Worm (Caenorhabditis elegans) whole organism, L1 larva: ENCODE data around the gene nep-8.
"Not testable (repeated sequence)": the region's sequence is repeated elsewhere in the genome, so short reads cannot be mapped to it uniquely, and the experiment has no call there.

Source experiments
- C34B4.2 ChIP-seq: sonication (generic microtip); optimal IDR thresholded peaks from 2 replicates; lab custom pipeline; 2017; ENCODE audit warnings: mild to moderate bottlenecking, missing genetic modification characterization, missing compliant biosample characterization
- Y116A8C.19 ChIP-seq: sonication (generic microtip); optimal IDR thresholded peaks from 2 replicates; lab custom pipeline; 2016; ENCODE audit warnings: missing compliant biosample characterization, missing genetic modification characterization, borderline replicate concordance
- aha-1 ChIP-seq: fragments of 150-350 bp; optimal IDR thresholded peaks from 2 replicates; lab custom pipeline; 2014; ENCODE audit warnings: missing biosample characterization, missing genetic modification characterization
- alr-1 ChIP-seq: fragments of 200-800 bp; sonication (Bioruptor generic); optimal IDR thresholded peaks from 2 replicates; lab custom pipeline; 2018; ENCODE audit warnings: borderline replicate concordance, mild to moderate bottlenecking, missing genetic modification characterization, missing compliant biosample characterization
- blmp-1 ChIP-seq: fragments of 150-350 bp; optimal IDR thresholded peaks from 2 replicates; lab custom pipeline; 2014; ENCODE audit warnings: missing biosample characterization, missing genetic modification characterization
- ceh-63 ChIP-seq: fragments of 200-800 bp; sonication (Bioruptor generic); optimal IDR thresholded peaks from 2 replicates; lab custom pipeline; 2018; ENCODE audit warnings: mild to moderate bottlenecking, missing genetic modification characterization, missing compliant biosample characterization
- ceh-88 ChIP-seq: fragments of 200-800 bp; sonication (Bioruptor generic); IDR thresholded peaks from 2 replicates; pipeline ENCODE4 v1.3.6; 2022; ENCODE audit warnings: missing genetic modification characterization, missing compliant biosample characterization
- ceh-90 ChIP-seq: sonication (generic microtip); optimal IDR thresholded peaks from 2 replicates; lab custom pipeline; 2016; ENCODE audit warnings: missing genetic modification characterization, missing compliant biosample characterization
- efl-1 ChIP-seq, 4 experiments: fragments of 150-350 bp; optimal IDR thresholded peaks in 3 of 4; peaks in 1 of 4; 1 replicate in 1 of 4; 2 replicates in 3 of 4; lab custom pipeline; 2014; ENCODE audit warnings: missing biosample characterization in 2 of 4, missing genetic modification characterization in 2 of 4, missing genetic modification reagents in 2 of 4
- egl-27 ChIP-seq, 2 experiments: fragments of 150-350 bp in 1 of 2; sonication (generic microtip); optimal IDR thresholded peaks; 3 replicates each; lab custom pipeline; 2017 to 2018; ENCODE audit warnings: missing biosample characterization in 2 of 2, missing genetic modification characterization in 2 of 2, missing genetic modification reagents in 2 of 2
- elt-2 ChIP-seq: sonication (generic microtip); optimal IDR thresholded peaks from 2 replicates; lab custom pipeline; 2016; ENCODE audit warnings: missing genetic modification characterization, mild to moderate bottlenecking, inconsistent platforms, missing compliant biosample characterization, missing genetic modification reagents
- elt-3 ChIP-seq, 6 experiments: fragments of 150-350 bp in 1 of 6; sonication (generic microtip); optimal IDR thresholded peaks; 2 replicates each; lab custom pipeline; 2017 to 2018; ENCODE audit warnings: missing biosample characterization in 6 of 6, missing genetic modification characterization in 6 of 6, inconsistent platforms in 1 of 6
- fkh-10 ChIP-seq: sonication (generic microtip); optimal IDR thresholded peaks from 2 replicates; lab custom pipeline; 2017; ENCODE audit warnings: missing biosample characterization, missing genetic modification reagents, missing genetic modification characterization
- fkh-8 ChIP-seq: sonication (generic microtip); optimal IDR thresholded peaks from 2 replicates; lab custom pipeline; 2016; ENCODE audit warnings: mild to moderate bottlenecking, missing genetic modification characterization, missing compliant biosample characterization
- irx-1 ChIP-seq: sonication (generic microtip); optimal IDR thresholded peaks from 2 replicates; lab custom pipeline; 2016; ENCODE audit warnings: missing genetic modification characterization, missing compliant biosample characterization
- lin-14 ChIP-seq: fragments of 200-800 bp; sonication (Bioruptor generic); optimal IDR thresholded peaks from 2 replicates; lab custom pipeline; 2018; ENCODE audit warnings: mild to moderate bottlenecking, missing genetic modification characterization, moderate library complexity, missing compliant biosample characterization
- lin-39 ChIP-seq: fragments of 150-350 bp; optimal IDR thresholded peaks from 2 replicates; lab custom pipeline; 2014; ENCODE audit warnings: missing biosample characterization, missing genetic modification reagents, missing genetic modification characterization
- mab-9 ChIP-seq: fragments of 200-800 bp; sonication (Bioruptor generic); IDR thresholded peaks from 2 replicates; pipeline ENCODE4 v1.3.6; 2022; ENCODE audit warnings: missing genetic modification reagents, missing genetic modification characterization, missing compliant biosample characterization
- mep-1 ChIP-seq: fragments of 150-350 bp; optimal IDR thresholded peaks from 2 replicates; lab custom pipeline; 2014; ENCODE audit warnings: missing biosample characterization, missing genetic modification characterization
- nhr-11 ChIP-seq: fragments of 150-350 bp; optimal IDR thresholded peaks from 2 replicates; lab custom pipeline; 2014; ENCODE audit warnings: missing biosample characterization, missing genetic modification characterization
- nhr-12 ChIP-seq: sonication (generic microtip); optimal IDR thresholded peaks from 2 replicates; lab custom pipeline; 2017; ENCODE audit warnings: missing biosample characterization, missing genetic modification characterization
- nhr-20 ChIP-seq: sonication (generic microtip); optimal IDR thresholded peaks from 2 replicates; lab custom pipeline; 2016; ENCODE audit warnings: mild to moderate bottlenecking, missing genetic modification characterization, missing compliant biosample characterization
- nhr-28 ChIP-seq: fragments of 150-350 bp; optimal IDR thresholded peaks from 2 replicates; lab custom pipeline; 2014; ENCODE audit warnings: missing biosample characterization, missing genetic modification characterization
- nhr-77 ChIP-seq: fragments of 150-350 bp; optimal IDR thresholded peaks from 2 replicates; lab custom pipeline; 2014; ENCODE audit warnings: missing biosample characterization, missing genetic modification characterization
- nhr-85 ChIP-seq: sonication (generic microtip); peaks from one replicate; lab custom pipeline; 2016; ENCODE audit warnings: missing genetic modification characterization, inconsistent platforms, missing compliant biosample characterization
- unc-130 ChIP-seq: fragments of 150-350 bp; optimal IDR thresholded peaks from 2 replicates; lab custom pipeline; 2017; ENCODE audit warnings: missing biosample characterization, missing genetic modification characterization, inconsistent platforms
- unc-86 ChIP-seq: sonication (generic microtip); optimal IDR thresholded peaks from 2 replicates; lab custom pipeline; 2016; ENCODE audit warnings: missing genetic modification characterization, missing compliant biosample characterization
- unc-98 ChIP-seq: fragments of 200-800 bp; sonication (Bioruptor generic); IDR thresholded peaks from 2 replicates; pipeline ENCODE4 v1.3.6; 2022; ENCODE audit warnings: missing genetic modification characterization, missing compliant biosample characterization

Gene nep-8

ce11 chrII:3448776-3449280 is 45.2 kb downstream of the nep-8 start, which contains the start of gene C16C8.25:
Gene C16C8.25 (plus strand): TSS chrII:3449230.
- no peak for TF ChIP-seq nhr-28
- no peak for TF ChIP-seq efl-1 (optimal IDR thresholded peaks at IDR 0.05; lab: Kevin White, UChicago)
- TF ChIP-seq efl-1 (GFP tag; optimal IDR thresholded peaks at IDR 0.05 in 1 of 2; lab: Kevin White, UChicago), result no peak
- TF ChIP-seq C34B4.2, result no peak
- no peak for TF ChIP-seq ceh-63 (GFP tag; lab: Kevin White, UChicago)
- no peak for TF ChIP-seq unc-86
- TF ChIP-seq ceh-90 (tag; lab: Kevin White, UChicago), result no peak
- no peak for TF ChIP-seq aha-1
- TF ChIP-seq mep-1 (tag; lab: Kevin White, UChicago), result no peak
- no peak for TF ChIP-seq nhr-12 (tag; lab: Kevin White, UChicago)
- TF ChIP-seq mab-9 (GFP tag; lab: Robert Waterston, UW), result no peak
- no peak for TF ChIP-seq egl-27 (tag; optimal IDR thresholded peaks at IDR 0.05; lab: Kevin White, UChicago)
- TF ChIP-seq blmp-1 (tag; lab: Kevin White, UChicago), result no peak

ce11 chrII:3449514-3449913 is 45.9 kb downstream of the nep-8 start, which contains the start of gene C16C8.14:
Gene C16C8.14 (plus strand): TSS chrII:3449814.
- TF ChIP-seq unc-98 (GFP tag; lab: Robert Waterston, UW); ceh-88 (GFP tag; lab: Robert Waterston, UW); elt-2 (tag; lab: Kevin White, UChicago): not testable (repeated sequence)

ce11 chrII:3452421-3452820 is 48.8 kb downstream of the nep-8 start, which contains the start of gene C16C8.12:
Gene C16C8.12 (plus strand): TSS chrII:3452721.
- TF ChIP-seq efl-1 (optimal IDR thresholded peaks at IDR 0.05; lab: Kevin White, UChicago), result no peak
- no peak for TF ChIP-seq efl-1 (GFP tag; optimal IDR thresholded peaks at IDR 0.05 in 1 of 2; lab: Kevin White, UChicago)
- no peak for TF ChIP-seq nhr-77
- TF ChIP-seq nhr-28, result no peak
- TF ChIP-seq lin-39, result no peak
- TF ChIP-seq unc-130 (tag; lab: Kevin White, UChicago), result no peak
- no peak for TF ChIP-seq ceh-63 (GFP tag; lab: Kevin White, UChicago)
- no peak for TF ChIP-seq nhr-85 (tag; lab: Kevin White, UChicago)

ce11 chrII:3453521-3453920 is 49.9 kb downstream of the nep-8 start, which contains the start of gene C16C8.11:
Gene C16C8.11 (plus strand): TSS chrII:3453708.
- TF ChIP-seq nhr-20 (tag; lab: Kevin White, UChicago) (no peak), Y116A8C.19 (no peak), fkh-10 (GFP tag; lab: Kevin White, UChicago) (no peak), egl-27 (tag; optimal IDR thresholded peaks at IDR 0.05; lab: Kevin White, UChicago) (no peak), C34B4.2 (no peak), nhr-11 (tag; lab: Kevin White, UChicago) (no peak), aha-1 (no peak), ceh-90 (tag; lab: Kevin White, UChicago) (no peak), alr-1 (no peak), irx-1 (tag; lab: Kevin White, UChicago) (no peak), elt-3 (tag; optimal IDR thresholded peaks at IDR 0.05; lab: Kevin White, UChicago) (no peak), fkh-8 (tag; lab: Kevin White, UChicago) (no peak), lin-14 (GFP tag; lab: Kevin White, UChicago) (no peak), nhr-85 (tag; lab: Kevin White, UChicago) (no peak)
- TF ChIP-seq, all 84 proteins: peak for 0
